Fruit fly (Drosophila melanogaster): ENCODE data around the gene NijA.
A peak's percentile ranks its signal among the peaks of the same experiment; 100 is the strongest.

Gene NijA

DNA sequence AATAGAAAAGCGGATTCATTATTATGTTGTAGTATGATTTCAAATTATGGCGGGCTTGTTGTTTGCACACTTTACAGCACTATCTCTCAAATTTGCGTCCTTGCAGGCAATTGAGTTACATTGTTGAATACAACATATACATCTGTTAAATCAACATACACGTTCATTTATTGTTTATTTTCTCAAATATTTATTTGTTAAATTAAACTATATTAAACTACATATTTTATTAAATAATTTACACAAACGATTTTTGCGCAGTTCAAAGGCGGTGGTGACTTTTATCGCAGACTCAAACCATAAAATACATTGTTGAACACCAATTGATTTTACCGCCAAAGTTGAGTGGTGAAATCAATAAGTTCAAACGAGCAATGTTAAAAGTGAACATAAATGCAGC lies 1.5 kb upstream of the NijA start (continued):
- no peak for TF ChIP-seq danr (GFP tag; IDR thresholded peaks at IDR 0.05)
- TF ChIP-seq CG1602 (GFP tag; optimal IDR thresholded peaks at IDR 0.05), result no peak
- TF ChIP-seq CG10321 (GFP tag; IDR thresholded peaks at IDR 0.05), result no peak
- no peak for TF ChIP-seq CG11398 (GFP tag; optimal IDR thresholded peaks at IDR 0.05)
- peak; percentile 0 for TF ChIP-seq dmrt11E (tag; optimal IDR thresholded peaks at IDR 0.05)
- peak; percentile 40 for TF ChIP-seq Hmr (GFP tag; optimal IDR thresholded peaks at IDR 0.05)
- peak; percentile 9 for TF ChIP-seq CG10147 (GFP tag; optimal IDR thresholded peaks at IDR 0.05)
- TF ChIP-seq ttk (GFP tag; IDR thresholded peaks at IDR 0.05), result no peak
- TF ChIP-seq ap (GFP tag; IDR thresholded peaks at IDR 0.05), result no peak
- TF ChIP-seq CG9215 (GFP tag; IDR thresholded peaks at IDR 0.05), result no peak
- TF ChIP-seq br (optimal IDR thresholded peaks at IDR 0.05), result no peak
- TF ChIP-seq CG8478 (optimal IDR thresholded peaks at IDR 0.05), result no peak
- TF ChIP-seq twi (tag; optimal IDR thresholded peaks at IDR 0.05), result no peak
- TF ChIP-seq CG9876 (GFP tag; optimal IDR thresholded peaks at IDR 0.05), result no peak
- TF ChIP-seq CG3995 (GFP tag; optimal IDR thresholded peaks at IDR 0.05), result peak; percentile 26
- no peak for TF ChIP-seq sisA (GFP tag; IDR thresholded peaks at IDR 0.05)
- TF ChIP-seq ERR (GFP tag; optimal IDR thresholded peaks at IDR 0.05), result no peak
- no peak for TF ChIP-seq CG4820 (GFP tag; optimal IDR thresholded peaks at IDR 0.05)
- TF ChIP-seq jumu (GFP tag; optimal IDR thresholded peaks at IDR 0.05), result no peak
- TF ChIP-seq exex (tag; optimal IDR thresholded peaks at IDR 0.05), result no peak
- TF ChIP-seq run (tag; optimal IDR thresholded peaks at IDR 0.05), result no peak
- TF ChIP-seq CG18011 (GFP tag; optimal IDR thresholded peaks at IDR 0.05), result no peak
- TF ChIP-seq Dp (GFP tag; optimal IDR thresholded peaks at IDR 0.05), result peak; percentile 99
- peak; percentile 62; the same call in 2 of the 3 replicates for TF ChIP-seq CG17361 (GFP tag; IDR thresholded peaks at IDR 0.05)
- no peak for TF ChIP-seq Drgx (GFP tag; IDR thresholded peaks at IDR 0.05)
- no peak for TF ChIP-seq repo (GFP tag; optimal IDR thresholded peaks at IDR 0.05)
- TF ChIP-seq Nf-YA (GFP tag; IDR thresholded peaks at IDR 0.05), result no peak
- no peak for TF ChIP-seq HLH3B (GFP tag; IDR thresholded peaks at IDR 0.05)
- TF ChIP-seq HmgD (GFP tag; optimal IDR thresholded peaks at IDR 0.05), result no peak
- TF ChIP-seq nau (GFP tag; optimal IDR thresholded peaks at IDR 0.05), result no peak
- TF ChIP-seq pfk (GFP tag; optimal IDR thresholded peaks at IDR 0.05), result no peak
- no peak for TF ChIP-seq Awh (GFP tag; IDR thresholded peaks at IDR 0.05)
- no peak for TF ChIP-seq lmd (GFP tag; IDR thresholded peaks at IDR 0.05)
- no peak for TF ChIP-seq CG43689 (GFP tag; IDR thresholded peaks at IDR 0.05)
- no peak for TF ChIP-seq CG4328 (GFP tag; optimal IDR thresholded peaks at IDR 0.05)
- TF ChIP-seq CG10274 (GFP tag; optimal IDR thresholded peaks at IDR 0.05), result no peak
- no peak for TF ChIP-seq Dbx (GFP tag; IDR thresholded peaks at IDR 0.05)
- no peak for TF ChIP-seq CG16863 (GFP tag; optimal IDR thresholded peaks at IDR 0.05)
- no peak for TF ChIP-seq gsb (GFP tag; IDR thresholded peaks at IDR 0.05)
- no peak for TF ChIP-seq mam (GFP tag; optimal IDR thresholded peaks at IDR 0.05)
- no peak for TF ChIP-seq jigr1 (GFP tag; IDR thresholded peaks at IDR 0.05)
- TF ChIP-seq ranshi (GFP tag; IDR thresholded peaks at IDR 0.05), result no peak
- TF ChIP-seq Mes4 (GFP tag; optimal IDR thresholded peaks at IDR 0.05), result no peak
- TF ChIP-seq CG3847 (GFP tag; IDR thresholded peaks at IDR 0.05), result peak; percentile 72; the same call in 1 of the 2 replicates
- no peak for TF ChIP-seq Dad (GFP tag; optimal IDR thresholded peaks at IDR 0.05)
- TF ChIP-seq CG14965 (GFP tag; optimal IDR thresholded peaks at IDR 0.05; ENCODE audit: borderline replicate concordance), result no peak
- no peak for TF ChIP-seq vvl (GFP tag; IDR thresholded peaks at IDR 0.05)
- no peak for TF ChIP-seq fru (optimal IDR thresholded peaks at IDR 0.05)
- TF ChIP-seq CG7271 (tag; optimal IDR thresholded peaks at IDR 0.05), result no peak
- TF ChIP-seq CG33213 (GFP tag; optimal IDR thresholded peaks at IDR 0.05), result no peak
- TF ChIP-seq CG4424 (GFP tag; optimal IDR thresholded peaks at IDR 0.05), result no peak
- no peak for TF ChIP-seq Trl (optimal IDR thresholded peaks at IDR 0.05)
- no peak for TF ChIP-seq Trl (GFP tag; optimal IDR thresholded peaks at IDR 0.05)
- no peak for TF ChIP-seq CG3065 (GFP tag; optimal IDR thresholded peaks at IDR 0.05)
- TF ChIP-seq Hey (tag; optimal IDR thresholded peaks at IDR 0.05), result no peak
